Worm (Caenorhabditis elegans): Measurements from ENCODE around the gene msp-152.

msp-152 gene

ce11 chrII:4981682-4982404 lies 49.0 kb downstream of the msp-152 start (continued):
- TF ChIP-seq snu-23 (GFP tag; optimal IDR thresholded peaks at IDR 0.05) (no peak), mdl-1 (tag; optimal IDR thresholded peaks at IDR 0.05) (no peak), ces-1 (GFP tag; optimal IDR thresholded peaks at IDR 0.05) (no peak), irx-1 (tag; optimal IDR thresholded peaks at IDR 0.05) (no peak), C16A3.4 (tag; optimal IDR thresholded peaks at IDR 0.05) (no peak), hlh-17 (GFP tag; optimal IDR thresholded peaks at IDR 0.05; ENCODE audit: borderline replicate concordance) (no peak), lin-14 (GFP tag; optimal IDR thresholded peaks at IDR 0.05) (peak; percentile 14), unc-62 (GFP tag; optimal IDR thresholded peaks at IDR 0.05) (no peak), sox-4 (tag; optimal IDR thresholded peaks at IDR 0.05) (no peak), zag-1 (tag; optimal IDR thresholded peaks at IDR 0.05) (no peak), nhr-84 (tag; optimal IDR thresholded peaks at IDR 0.05) (no peak), nhr-28 (tag; optimal IDR thresholded peaks at IDR 0.05) (no peak), grh-1 (GFP tag; IDR thresholded peaks at IDR 0.05) (no peak), dpl-1 (GFP tag; optimal IDR thresholded peaks at IDR 0.05) (no peak), fkh-4 (tag; optimal IDR thresholded peaks at IDR 0.05; ENCODE audit: borderline replicate concordance) (no peak)
